Fruit fly (Drosophila melanogaster) whole organism, prepupa: Measurements from ENCODE around the gene Syx1A.

Source experiments
- Blimp-1 ChIP-seq: fragments of 200-800 bp; sonication (Bioruptor generic); optimal IDR thresholded peaks from 3 replicates; lab custom pipeline; 2017; ENCODE audit warnings: missing biosample characterization, missing genetic modification characterization, mild to moderate bottlenecking, moderate library complexity, missing genetic modification reagents
- CG10631 ChIP-seq: fragments of 200-800 bp; sonication (Bioruptor generic); optimal IDR thresholded peaks from 2 replicates; lab custom pipeline; 2016; ENCODE audit warnings: missing biosample characterization, missing genetic modification characterization
- CG11762 ChIP-seq: fragments of 200-800 bp; sonication (Bioruptor generic); optimal IDR thresholded peaks from 3 replicates; lab custom pipeline; 2016; ENCODE audit warnings: missing biosample characterization, missing genetic modification characterization; ENCODE audit not compliant: insufficient read depth
- CG11902 ChIP-seq: fragments of 200-800 bp; sonication (Bioruptor generic); optimal IDR thresholded peaks from 3 replicates; lab custom pipeline; 2016; ENCODE audit warnings: missing biosample characterization, missing genetic modification characterization
- CG15336 ChIP-seq: fragments of 200-800 bp; sonication (Bioruptor generic); IDR thresholded peaks from 2 replicates; pipeline ENCODE4 v1.3.6; 2022; ENCODE audit warnings: missing biosample characterization, missing genetic modification characterization
- CG1621 ChIP-seq: fragments of 200-800 bp; sonication (Bioruptor generic); optimal IDR thresholded peaks from 3 replicates; lab custom pipeline; 2018; ENCODE audit warnings: missing biosample characterization, mild to moderate bottlenecking, missing genetic modification characterization
- CG16779 ChIP-seq: fragments of 200-800 bp; sonication (Bioruptor generic); optimal IDR thresholded peaks from 3 replicates; lab custom pipeline; 2017; ENCODE audit warnings: missing biosample characterization, mild to moderate bottlenecking, missing genetic modification characterization
- CG3032 ChIP-seq: fragments of 200-800 bp; optimal IDR thresholded peaks from 2 replicates; lab custom pipeline; 2019; ENCODE audit warnings: missing biosample characterization, mild to moderate bottlenecking, missing genetic modification characterization, moderate library complexity
- CG31627 ChIP-seq: fragments of 200-800 bp; sonication (Bioruptor generic); optimal IDR thresholded peaks from 3 replicates; lab custom pipeline; 2016; ENCODE audit warnings: missing biosample characterization, missing genetic modification characterization
- CG32006 ChIP-seq: fragments of 200-800 bp; sonication (Bioruptor generic); optimal IDR thresholded peaks from 3 replicates; lab custom pipeline; 2017; ENCODE audit warnings: missing biosample characterization, mild to moderate bottlenecking, missing genetic modification characterization
- CG34406 ChIP-seq: fragments of 200-800 bp; sonication (Bioruptor generic); optimal IDR thresholded peaks from 3 replicates; lab custom pipeline; 2016; ENCODE audit warnings: missing biosample characterization, missing genetic modification characterization
- CG6163 ChIP-seq: fragments of 200-800 bp; sonication (Bioruptor generic); IDR thresholded peaks from 3 replicates; pipeline ENCODE4 v1.3.6; 2022; ENCODE audit warnings: missing biosample characterization, missing genetic modification characterization
- CG6276 ChIP-seq: fragments of 200-800 bp; sonication (Bioruptor generic); optimal IDR thresholded peaks from 2 replicates; lab custom pipeline; 2017; ENCODE audit warnings: missing biosample characterization, mild to moderate bottlenecking, missing genetic modification characterization
- CG6808 ChIP-seq: fragments of 200-800 bp; sonication (Bioruptor generic); optimal IDR thresholded peaks from 3 replicates; lab custom pipeline; 2017; ENCODE audit warnings: missing biosample characterization, missing genetic modification characterization, mild to moderate bottlenecking, moderate library complexity, missing genetic modification reagents
- CG8119 ChIP-seq: fragments of 200-800 bp; sonication (Bioruptor generic); IDR thresholded peaks from 3 replicates; pipeline ENCODE4 v1.3.6; 2022; ENCODE audit warnings: missing biosample characterization, missing genetic modification characterization
- CG8319 ChIP-seq: fragments of 200-800 bp; sonication (Bioruptor generic); optimal IDR thresholded peaks from 3 replicates; lab custom pipeline; 2016; ENCODE audit warnings: missing biosample characterization, missing genetic modification characterization
- CG8632 ChIP-seq: fragments of 200-800 bp; sonication (Bioruptor generic); optimal IDR thresholded peaks from 3 replicates; lab custom pipeline; 2016; ENCODE audit warnings: missing biosample characterization, missing genetic modification characterization
- CG9139 ChIP-seq: fragments of 200-800 bp; sonication (Bioruptor generic); optimal IDR thresholded peaks from 3 replicates; lab custom pipeline; 2017; ENCODE audit warnings: missing biosample characterization, mild to moderate bottlenecking, missing genetic modification characterization
- Eip75B ChIP-seq: fragments of 200-800 bp; sonication (Bioruptor generic); optimal IDR thresholded peaks from 3 replicates; lab custom pipeline; 2016; ENCODE audit warnings: missing biosample characterization, missing genetic modification characterization
- Eip78C ChIP-seq: fragments of 200-800 bp; sonication (Bioruptor generic); peaks from one replicate; lab custom pipeline; 2016; ENCODE audit warnings: missing biosample characterization, missing genetic modification characterization
- Ets96B ChIP-seq: fragments of 200-800 bp; optimal IDR thresholded peaks from 2 replicates; lab custom pipeline; 2019; ENCODE audit warnings: missing biosample characterization, mild to moderate bottlenecking, missing genetic modification characterization, moderate library complexity
- Gug ChIP-seq: fragments of 200-800 bp; sonication (Bioruptor generic); IDR thresholded peaks from 2 replicates; pipeline ENCODE4 v1.3.6; 2022; ENCODE audit warnings: missing biosample characterization, missing genetic modification characterization
- Hr38 ChIP-seq: sonication (Bioruptor generic); optimal IDR thresholded peaks from 2 replicates; lab custom pipeline; 2016; ENCODE audit warnings: missing biosample characterization, missing genetic modification characterization
- Hr39 ChIP-seq: fragments of 200-800 bp; sonication (Bioruptor generic); optimal IDR thresholded peaks from 2 replicates; lab custom pipeline; 2016; ENCODE audit warnings: missing biosample characterization, missing genetic modification characterization
- Hr4 ChIP-seq: fragments of 200-800 bp; sonication (Bioruptor generic); optimal IDR thresholded peaks from 3 replicates; lab custom pipeline; 2016; ENCODE audit warnings: missing biosample characterization, missing genetic modification characterization
- Lpt ChIP-seq: fragments of 200-800 bp; sonication (Bioruptor generic); optimal IDR thresholded peaks from 3 replicates; lab custom pipeline; 2016; ENCODE audit warnings: missing biosample characterization, missing genetic modification characterization
- Met ChIP-seq: fragments of 200-800 bp; sonication (Bioruptor generic); optimal IDR thresholded peaks from 3 replicates; lab custom pipeline; 2016; ENCODE audit warnings: missing biosample characterization, missing genetic modification characterization
- OdsH ChIP-seq: fragments of 200-800 bp; sonication (Bioruptor generic); optimal IDR thresholded peaks from 3 replicates; lab custom pipeline; 2016; ENCODE audit warnings: missing biosample characterization, missing genetic modification characterization
- Smox ChIP-seq: fragments of 200-800 bp; sonication (Bioruptor generic); optimal IDR thresholded peaks from 3 replicates; lab custom pipeline; 2016; ENCODE audit warnings: missing biosample characterization, missing genetic modification characterization
- Sox102F ChIP-seq: fragments of 200-800 bp; sonication (Bioruptor generic); optimal IDR thresholded peaks from 2 replicates; lab custom pipeline; 2016; ENCODE audit warnings: missing biosample characterization, mild to moderate bottlenecking, missing genetic modification characterization
- Sox14 ChIP-seq: fragments of 200-800 bp; sonication (Bioruptor generic); optimal IDR thresholded peaks from 3 replicates; lab custom pipeline; 2016; ENCODE audit warnings: missing biosample characterization, missing genetic modification characterization
- Sox15 ChIP-seq: fragments of 200-800 bp; sonication (Bioruptor generic); optimal IDR thresholded peaks from 3 replicates; lab custom pipeline; 2016; ENCODE audit warnings: missing biosample characterization, missing genetic modification characterization
- achi ChIP-seq: fragments of 200-800 bp; sonication (Bioruptor generic); optimal IDR thresholded peaks from 3 replicates; lab custom pipeline; 2016; ENCODE audit warnings: missing biosample characterization, missing genetic modification characterization
- acj6 ChIP-seq: fragments of 200-800 bp; sonication (Bioruptor generic); optimal IDR thresholded peaks from 3 replicates; lab custom pipeline; 2016; ENCODE audit warnings: missing biosample characterization, missing genetic modification characterization
- cyc ChIP-seq: fragments of 200-800 bp; sonication (Bioruptor generic); optimal IDR thresholded peaks from 3 replicates; lab custom pipeline; 2016; ENCODE audit warnings: missing biosample characterization, missing genetic modification characterization
- eg ChIP-seq: fragments of 200-800 bp; sonication (Bioruptor generic); IDR thresholded peaks from 3 replicates; pipeline ENCODE4 v1.3.6; 2022; ENCODE audit warnings: missing biosample characterization, missing genetic modification characterization
- esn ChIP-seq: fragments of 200-800 bp; sonication (Bioruptor generic); optimal IDR thresholded peaks from 2 replicates; lab custom pipeline; 2016; ENCODE audit warnings: missing biosample characterization, mild to moderate bottlenecking, missing genetic modification characterization, moderate library complexity
- fd59A ChIP-seq: fragments of 200-800 bp; sonication (Bioruptor generic); optimal IDR thresholded peaks from 2 replicates; lab custom pipeline; 2017; ENCODE audit warnings: missing biosample characterization, mild to moderate bottlenecking, missing genetic modification characterization, missing genetic modification reagents
- lz ChIP-seq: fragments of 200-800 bp; sonication (Bioruptor generic); optimal IDR thresholded peaks from 3 replicates; lab custom pipeline; 2016; ENCODE audit warnings: missing biosample characterization, missing genetic modification characterization
- net ChIP-seq: fragments of 200-800 bp; sonication (Bioruptor generic); optimal IDR thresholded peaks from 3 replicates; lab custom pipeline; 2016; ENCODE audit warnings: missing biosample characterization, missing genetic modification characterization
- pdm3 ChIP-seq: fragments of 200-800 bp; sonication (Bioruptor generic); optimal IDR thresholded peaks from 3 replicates; lab custom pipeline; 2016; ENCODE audit warnings: missing biosample characterization, missing genetic modification characterization
- ss ChIP-seq, 2 experiments: fragments of 200-800 bp; sonication (Bioruptor generic); optimal IDR thresholded peaks; 2 replicates in 1 of 2; 3 replicates in 1 of 2; lab custom pipeline; 2017 to 2018; ENCODE audit warnings: mild to moderate bottlenecking in 2 of 2, missing biosample characterization in 2 of 2, missing genetic modification characterization in 2 of 2, moderate library complexity in 1 of 2
- svp ChIP-seq: fragments of 200-800 bp; sonication (Bioruptor generic); peaks from one replicate; lab custom pipeline; 2016; ENCODE audit warnings: missing biosample characterization, missing genetic modification characterization
- topi ChIP-seq: fragments of 200-800 bp; sonication (Bioruptor generic); optimal IDR thresholded peaks from 3 replicates; lab custom pipeline; 2016; ENCODE audit warnings: missing biosample characterization, missing genetic modification characterization
- vri ChIP-seq: fragments of 200-800 bp; sonication (Bioruptor generic); optimal IDR thresholded peaks from 3 replicates; lab custom pipeline; 2016; ENCODE audit warnings: missing biosample characterization, mild to moderate bottlenecking, missing genetic modification characterization

The Syx1A gene

dm6 chr3R:24151924-24152809 is 46.6 kb upstream of the Syx1A start, which contains the start of the genes p38a and CG6178 (continued):
- peak; percentile 96 for TF ChIP-seq CG9139 (GFP tag; lab: Kevin White, UChicago)
- peak; percentile 93 for TF ChIP-seq CG11762
- peak; percentile 91 for TF ChIP-seq Sox14 (GFP tag; lab: Kevin White, UChicago)
- TF ChIP-seq Lpt (GFP tag; lab: Kevin White, UChicago), result peak; percentile 96
- peak; percentile 99 for TF ChIP-seq CG10631
- peak; percentile 95 for TF ChIP-seq svp (GFP tag; lab: Kevin White, UChicago)
- peak; percentile 98 for TF ChIP-seq acj6
- TF ChIP-seq esn (GFP tag; lab: Kevin White, UChicago), result peak; percentile 97
- TF ChIP-seq achi (GFP tag; lab: Kevin White, UChicago), result peak; percentile 99
- TF ChIP-seq eg (GFP tag; lab: Robert Waterston, UW), result peak; percentile 98
- TF ChIP-seq Sox15 (GFP tag; lab: Kevin White, UChicago), result peak; percentile 94
- peak; percentile 87 for TF ChIP-seq fd59A (GFP tag; lab: Kevin White, UChicago)
- TF ChIP-seq CG11902 (GFP tag; lab: Kevin White, UChicago), result peak; percentile 94
- TF ChIP-seq Smox (GFP tag; lab: Kevin White, UChicago), result peak; percentile 82
- TF ChIP-seq cyc (GFP tag; lab: Kevin White, UChicago), result peak; percentile 88
- peak; percentile 83 for TF ChIP-seq CG31627
- peak; percentile 97 for TF ChIP-seq CG6163 (GFP tag; lab: Robert Waterston, UW)
- TF ChIP-seq Blimp-1 (GFP tag; lab: Kevin White, UChicago), result peak; percentile 95
- peak; percentile 95 for TF ChIP-seq Hr4 (GFP tag; lab: Kevin White, UChicago)
- TF ChIP-seq Hr38 (GFP tag; lab: Kevin White, UChicago), result no peak
- TF ChIP-seq CG6808 (GFP tag; lab: Kevin White, UChicago), result peak; percentile 95
- peak; percentile 89 for TF ChIP-seq pdm3 (GFP tag; lab: Kevin White, UChicago)
- peak; percentile 97 for TF ChIP-seq Eip78C (GFP tag; lab: Kevin White, UChicago)
- peak; percentile 99 for TF ChIP-seq CG34406 (GFP tag; lab: Kevin White, UChicago)
- peak; percentile 98 for TF ChIP-seq OdsH (GFP tag; lab: Kevin White, UChicago)
- TF ChIP-seq Sox102F (GFP tag; lab: Kevin White, UChicago), result peak; percentile 93

dm6 chr3R:24150103-24150502 is 44.5 kb upstream of the Syx1A start, which contains the start of gene p38c:
Gene p38c (minus strand): TSS chr3R:24150203.
- TF ChIP-seq CG15336 (GFP tag; lab: Robert Waterston, UW) (no peak), CG6276 (GFP tag; lab: Kevin White, UChicago) (no peak), Gug (GFP tag; lab: Robert Waterston, UW) (no peak), svp (GFP tag; lab: Kevin White, UChicago) (no peak), CG9139 (GFP tag; lab: Kevin White, UChicago) (no peak), OdsH (GFP tag; lab: Kevin White, UChicago) (no peak), Met (GFP tag; lab: Kevin White, UChicago) (no peak), net (GFP tag; lab: Kevin White, UChicago) (no peak), lz (no peak), CG3032 (no peak), CG10631 (no peak), CG8319 (GFP tag; lab: Kevin White, UChicago) (no peak), Hr39 (GFP tag; lab: Kevin White, UChicago) (no peak), Ets96B (no peak)

- TF ChIP-seq topi (GFP tag; lab: Kevin White, UChicago) (peak; percentile 29), OdsH (GFP tag; lab: Kevin White, UChicago) (peak; percentile 33), vri (GFP tag; lab: Kevin White, UChicago) (peak; percentile 46), Sox14 (GFP tag; lab: Kevin White, UChicago) (peak; percentile 5), CG3032 (peak; percentile 14), achi (GFP tag; lab: Kevin White, UChicago) (peak; percentile 26), CG1621 (no peak), CG8119 (0 out of 3 replicates have a peak, but pooled peaks have one; percentile 15), CG8319 (GFP tag; lab: Kevin White, UChicago) (no peak), Smox (GFP tag; lab: Kevin White, UChicago) (peak; percentile 37), ss (GFP tag; optimal IDR thresholded peaks at IDR 0.05; lab: Kevin White, UChicago) (no peak), Hr39 (GFP tag; lab: Kevin White, UChicago) (peak; percentile 1), Met (GFP tag; lab: Kevin White, UChicago) (peak; percentile 43), Eip75B (GFP tag; lab: Kevin White, UChicago) (peak; percentile 18), lz (peak; percentile 40), CG32006 (peak; percentile 13), CG6163 (GFP tag; lab: Robert Waterston, UW) (peak; percentile 53; the same call in 1 of the 3 replicates), CG16779 (tag; lab: Kevin White, UChicago) (no peak), CG34406 (GFP tag; lab: Kevin White, UChicago) (peak; percentile 10), CG8632 (no peak), svp (GFP tag; lab: Kevin White, UChicago) (peak; percentile 76), pdm3 (GFP tag; lab: Kevin White, UChicago) (peak; percentile 52)
Observed at dm6 chr3R:24148838-24149237, 43.3 kb upstream of the Syx1A start, which contains the start of gene Slimp. Gene Slimp (minus strand): TSS chr3R:24148967.
